Worm (Caenorhabditis elegans): ENCODE data around the gene ain-1.

DNA sequence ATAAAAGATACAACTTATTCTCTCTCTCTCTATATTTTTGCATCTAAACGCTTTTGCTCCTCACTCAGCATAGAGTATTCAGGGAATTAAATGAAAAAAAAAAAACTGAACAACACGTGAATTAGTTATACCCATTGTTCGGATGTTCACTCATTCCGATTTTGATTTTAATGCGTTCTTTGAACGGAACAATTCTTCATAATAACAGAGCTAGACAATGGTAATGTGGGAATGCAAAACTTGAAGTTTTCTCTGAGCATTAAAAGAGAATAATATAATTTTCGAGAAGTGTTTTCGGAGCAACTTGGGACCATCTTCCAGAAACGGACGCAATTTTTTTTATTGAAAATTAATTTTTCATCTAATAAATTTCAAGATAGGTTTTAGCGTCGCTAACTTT lies 38.9 kb upstream of the ain-1 start:
- TF ChIP-seq cog-1 (tag; optimal IDR thresholded peaks at IDR 0.05) (no peak), ref-1 (GFP tag; conservative IDR thresholded peaks at IDR 0.05) (no peak), ztf-23 (GFP tag; IDR thresholded peaks at IDR 0.05) (no peak), ztf-29 (GFP tag; IDR thresholded peaks at IDR 0.05) (no peak), T22C8.4 (GFP tag; IDR thresholded peaks at IDR 0.05) (no peak), klf-2 (GFP tag; conservative IDR thresholded peaks at IDR 0.05) (no peak), flt-1 (GFP tag; IDR thresholded peaks at IDR 0.05) (no peak), med-1 (GFP tag; optimal IDR thresholded peaks at IDR 0.05; ENCODE audit: insufficient read depth) (no peak), tab-1 (GFP tag; IDR thresholded peaks at IDR 0.05) (no peak)

Measured in whole organism, midembryonic.